Fruit fly (Drosophila melanogaster) whole organism, embryonic: Measurements from ENCODE around the gene Sytbeta.

Experiments
- Asciz ChIP-seq: fragments of 200-800 bp; sonication (Bioruptor generic); optimal IDR thresholded peaks from 2 replicates; lab custom pipeline; 2017; ENCODE audit warnings: missing biosample characterization, mild to moderate bottlenecking, missing genetic modification characterization, missing genetic modification reagents
- B-H1 ChIP-seq: fragments of 200-800 bp; sonication (Bioruptor generic); IDR thresholded peaks from 3 replicates; pipeline ENCODE4 v1.3.6; 2022; ENCODE audit warnings: missing biosample characterization, missing genetic modification characterization
- Bteb2 ChIP-seq: fragments of 200-800 bp; sonication (Bioruptor generic); optimal IDR thresholded peaks from 2 replicates; lab custom pipeline; 2016; ENCODE audit warnings: missing biosample characterization, missing genetic modification characterization
- CG10267 ChIP-seq: fragments of 200-800 bp; sonication (Bioruptor generic); optimal IDR thresholded peaks from 2 replicates; lab custom pipeline; 2018; ENCODE audit warnings: missing biosample characterization, mild to moderate bottlenecking, missing genetic modification characterization, moderate library complexity
- CG12391 ChIP-seq: fragments of 200-800 bp; sonication (Bioruptor generic); optimal IDR thresholded peaks from 3 replicates; lab custom pipeline; 2018; ENCODE audit warnings: missing biosample characterization, mild to moderate bottlenecking, missing genetic modification characterization, moderate library complexity
- CG14050 ChIP-seq: fragments of 200-800 bp; sonication (Bioruptor generic); IDR thresholded peaks from 3 replicates; pipeline ENCODE4 v1.3.6; 2022; ENCODE audit warnings: missing biosample characterization, missing genetic modification characterization
- CG14667 ChIP-seq: fragments of 200-800 bp; sonication (Bioruptor generic); IDR thresholded peaks from 2 replicates; pipeline ENCODE4 v1.3.6; 2022; ENCODE audit warnings: missing biosample characterization, missing genetic modification characterization
- CG17361 ChIP-seq: fragments of 200-800 bp; sonication (Bioruptor generic); IDR thresholded peaks from 3 replicates; pipeline ENCODE4 v1.3.6; 2022; ENCODE audit warnings: missing biosample characterization, missing genetic modification characterization
- CG1792 ChIP-seq: fragments of 200-800 bp; sonication (Bioruptor generic); optimal IDR thresholded peaks from 2 replicates; lab custom pipeline; 2016; ENCODE audit warnings: missing biosample characterization, missing genetic modification characterization
- CG2199 ChIP-seq: fragments of 200-800 bp; sonication (Bioruptor generic); IDR thresholded peaks from 3 replicates; pipeline ENCODE4 v1.3.6; 2022; ENCODE audit warnings: missing biosample characterization, missing genetic modification characterization
- CG2712 ChIP-seq: fragments of 200-800 bp; optimal IDR thresholded peaks from 3 replicates; lab custom pipeline; 2019; ENCODE audit warnings: missing biosample characterization, mild to moderate bottlenecking, missing genetic modification characterization, moderate library complexity
- CG3847 ChIP-seq: fragments of 200-800 bp; sonication (Bioruptor generic); IDR thresholded peaks from 2 replicates; pipeline ENCODE4 v1.3.6; 2022; ENCODE audit warnings: missing biosample characterization, missing genetic modification characterization
- CG8478 ChIP-seq: fragments of >200 bp; optimal IDR thresholded peaks from 2 replicates; lab custom pipeline; 2018
- Deaf1 ChIP-seq: fragments of 200-800 bp; optimal IDR thresholded peaks from 3 replicates; lab custom pipeline; 2019; ENCODE audit warnings: missing biosample characterization, mild to moderate bottlenecking, missing genetic modification characterization, moderate library complexity
- Doc2 ChIP-seq: fragments of 200-800 bp; sonication (Bioruptor generic); IDR thresholded peaks from 2 replicates; pipeline ENCODE4 v1.3.6; 2022; ENCODE audit warnings: missing biosample characterization, missing genetic modification characterization
- HLH54F ChIP-seq: fragments of 200-800 bp; sonication (Bioruptor generic); optimal IDR thresholded peaks from 3 replicates; lab custom pipeline; 2016; ENCODE audit warnings: missing biosample characterization, missing genetic modification characterization
- Nf-YB ChIP-seq: fragments of 200-800 bp; sonication (Bioruptor generic); optimal IDR thresholded peaks from 3 replicates; lab custom pipeline; 2019; ENCODE audit warnings: missing biosample characterization, mild to moderate bottlenecking, missing genetic modification characterization, moderate library complexity
- Nf-YC ChIP-seq: fragments of 200-800 bp; optimal IDR thresholded peaks from 3 replicates; lab custom pipeline; 2019; ENCODE audit warnings: missing biosample characterization, mild to moderate bottlenecking, missing genetic modification characterization, moderate library complexity
- Tbp ChIP-seq: fragments of >200 bp; optimal IDR thresholded peaks from 2 replicates; lab custom pipeline; 2018; ENCODE audit warnings: missing biosample characterization, missing genetic modification characterization
- ac ChIP-seq: fragments of 200-800 bp; sonication (Bioruptor generic); optimal IDR thresholded peaks from 3 replicates; lab custom pipeline; 2017; ENCODE audit warnings: missing biosample characterization, mild to moderate bottlenecking, missing genetic modification characterization
- cas ChIP-seq: fragments of 200-800 bp; sonication (Bioruptor generic); IDR thresholded peaks from 2 replicates; pipeline ENCODE4 v1.3.6; 2022; ENCODE audit warnings: missing biosample characterization, missing genetic modification characterization
- cato ChIP-seq: fragments of 200-800 bp; sonication (Bioruptor generic); optimal IDR thresholded peaks from 2 replicates; lab custom pipeline; 2016; ENCODE audit warnings: missing biosample characterization, missing genetic modification characterization, borderline replicate concordance
- cg ChIP-seq: fragments of 200-800 bp; sonication (Bioruptor generic); optimal IDR thresholded peaks from 3 replicates; lab custom pipeline; 2019; ENCODE audit warnings: missing biosample characterization, mild to moderate bottlenecking, missing genetic modification characterization, moderate library complexity
- chif ChIP-seq, 2 experiments: fragments of 200-800 bp; sonication (Bioruptor generic); optimal IDR thresholded peaks; 3 replicates each; lab custom pipeline; 2016; ENCODE audit warnings: missing biosample characterization in 2 of 2, missing genetic modification characterization in 2 of 2
- chm ChIP-seq: fragments of 200-800 bp; sonication (Bioruptor generic); IDR thresholded peaks from 2 replicates; pipeline ENCODE4 v1.3.6; 2022; ENCODE audit warnings: missing biosample characterization, missing genetic modification characterization
- eyg ChIP-seq: fragments of 200-800 bp; sonication (Bioruptor generic); optimal IDR thresholded peaks from 3 replicates; lab custom pipeline; 2016; ENCODE audit warnings: missing biosample characterization, missing genetic modification characterization
- fd102C ChIP-seq: fragments of 200-800 bp; sonication (Bioruptor generic); optimal IDR thresholded peaks from 2 replicates; lab custom pipeline; 2018; ENCODE audit warnings: missing biosample characterization, mild to moderate bottlenecking, missing genetic modification characterization, moderate library complexity
- fd96Cb ChIP-seq: fragments of 200-800 bp; sonication (Bioruptor generic); optimal IDR thresholded peaks from 2 replicates; lab custom pipeline; 2018; ENCODE audit warnings: missing biosample characterization, mild to moderate bottlenecking, missing genetic modification characterization, moderate library complexity
- fru ChIP-seq: fragments of >200 bp; optimal IDR thresholded peaks from 2 replicates; lab custom pipeline; 2017
- gcm ChIP-seq: fragments of 200-800 bp; sonication (Bioruptor generic); optimal IDR thresholded peaks from 2 replicates; lab custom pipeline; 2019; ENCODE audit warnings: missing biosample characterization, mild to moderate bottlenecking, missing genetic modification characterization, moderate library complexity
- grau ChIP-seq: fragments of 200-800 bp; optimal IDR thresholded peaks from 3 replicates; lab custom pipeline; 2019; ENCODE audit warnings: missing biosample characterization, mild to moderate bottlenecking, missing genetic modification characterization, moderate library complexity
- gsb ChIP-seq: fragments of 200-800 bp; sonication (Bioruptor generic); IDR thresholded peaks from 2 replicates; pipeline ENCODE4 v1.3.6; 2022; ENCODE audit warnings: missing biosample characterization, missing genetic modification characterization
- hth ChIP-seq: fragments of >200 bp; optimal IDR thresholded peaks from 2 replicates; lab custom pipeline; 2017; ENCODE audit warnings: inconsistent platforms
- insv ChIP-seq, 2 experiments: fragments of 200-800 bp; sonication (Bioruptor generic); optimal IDR thresholded peaks; 3 replicates each; lab custom pipeline; 2016 to 2018; ENCODE audit warnings: missing biosample characterization in 2 of 2, missing genetic modification characterization in 2 of 2
- kah ChIP-seq: fragments of 200-800 bp; sonication (Bioruptor generic); optimal IDR thresholded peaks from 2 replicates; lab custom pipeline; 2018; ENCODE audit warnings: missing biosample characterization, mild to moderate bottlenecking, missing genetic modification characterization
- kni ChIP-seq: fragments of 200-800 bp; sonication (Bioruptor generic); optimal IDR thresholded peaks from 3 replicates; lab custom pipeline; 2017; ENCODE audit warnings: mild to moderate bottlenecking, missing biosample characterization, missing genetic modification reagents, missing genetic modification characterization
- lbe ChIP-seq: fragments of 200-800 bp; sonication (Bioruptor generic); optimal IDR thresholded peaks from 2 replicates; lab custom pipeline; 2016; ENCODE audit warnings: missing biosample characterization, mild to moderate bottlenecking, missing genetic modification characterization
- nmo ChIP-seq: fragments of 200-800 bp; sonication (Bioruptor generic); optimal IDR thresholded peaks from 2 replicates; lab custom pipeline; 2018; ENCODE audit warnings: missing biosample characterization, mild to moderate bottlenecking, missing genetic modification characterization, moderate library complexity
- oc ChIP-seq: fragments of 200-800 bp; sonication (Bioruptor generic); optimal IDR thresholded peaks from 2 replicates; lab custom pipeline; 2018; ENCODE audit warnings: missing biosample characterization, mild to moderate bottlenecking, missing genetic modification characterization, moderate library complexity
- p53 ChIP-seq: fragments of 200-800 bp; sonication (Bioruptor generic); optimal IDR thresholded peaks from 2 replicates; lab custom pipeline; 2016; ENCODE audit warnings: missing biosample characterization, missing genetic modification characterization
- pan ChIP-seq, 4 experiments: fragments of >200 bp in 3 of 4; fragments of 200-800 bp in 1 of 4; sonication (Bioruptor generic) in 1 of 4; optimal IDR thresholded peaks in 3 of 4; IDR thresholded peaks in 1 of 4; 2 replicates each; pipeline versions ENCODE4 v1.3.6 to Lab custom; 2017 to 2022; ENCODE audit warnings: missing biosample characterization in 2 of 4, missing genetic modification characterization in 2 of 4, mixed read lengths in 1 of 4
- ranshi ChIP-seq: fragments of 200-800 bp; sonication (Bioruptor generic); IDR thresholded peaks from 2 replicates; pipeline ENCODE4 v1.3.6; 2022; ENCODE audit warnings: missing biosample characterization, missing genetic modification characterization
- repo ChIP-seq: fragments of 200-800 bp; sonication (Bioruptor generic); optimal IDR thresholded peaks from 2 replicates; lab custom pipeline; 2016; ENCODE audit warnings: missing biosample characterization, missing genetic modification characterization
- rib ChIP-seq: fragments of 200-800 bp; sonication (Bioruptor generic); IDR thresholded peaks from 2 replicates; pipeline ENCODE4 v1.3.6; 2022; ENCODE audit warnings: missing biosample characterization, missing genetic modification characterization
- sens ChIP-seq: fragments of 200-800 bp; sonication (Bioruptor generic); peaks from one replicate; lab custom pipeline; 2016; ENCODE audit warnings: missing biosample characterization, missing genetic modification characterization
- shn ChIP-seq: fragments of 200-800 bp; sonication (Bioruptor generic); optimal IDR thresholded peaks from 3 replicates; lab custom pipeline; 2016; ENCODE audit warnings: missing biosample characterization, missing genetic modification characterization
- sima ChIP-seq: fragments of 200-800 bp; sonication (Bioruptor generic); optimal IDR thresholded peaks from 2 replicates; lab custom pipeline; 2016; ENCODE audit warnings: missing biosample characterization, missing genetic modification characterization
- zen ChIP-seq: fragments of 200-800 bp; sonication (Bioruptor generic); optimal IDR thresholded peaks from 3 replicates; lab custom pipeline; 2018; ENCODE audit warnings: missing biosample characterization, mild to moderate bottlenecking, missing genetic modification characterization, moderate library complexity
- zfh2 ChIP-seq: fragments of 200-800 bp; sonication (Bioruptor generic); optimal IDR thresholded peaks from 2 replicates; lab custom pipeline; 2016; ENCODE audit warnings: missing biosample characterization, missing genetic modification characterization

The Sytbeta gene

dm6 chr3L:14971893-14972624, 92.7 kb downstream of the Sytbeta start (continued):
- TF ChIP-seq CG14667 (no peak), CG2712 (tag; lab: Kevin White, UChicago) (peak; percentile 16), CG3847 (GFP tag; lab: Robert Waterston, UW) (no peak), repo (GFP tag; lab: Kevin White, UChicago) (no peak), oc (tag; lab: Kevin White, UChicago) (peak; percentile 18), CG1792 (GFP tag; lab: Kevin White, UChicago) (no peak), ranshi (no peak), CG10267 (tag; lab: Kevin White, UChicago) (peak; percentile 6), cato (GFP tag; lab: Kevin White, UChicago) (no peak), shn (peak; percentile 35), kni (peak; percentile 86), Doc2 (GFP tag; lab: Robert Waterston, UW) (no peak), fd96Cb (tag; lab: Kevin White, UChicago) (peak; percentile 8), B-H1 (no peak), cas (GFP tag; lab: Robert Waterston, UW) (no peak), Asciz (no peak), grau (tag; lab: Kevin White, UChicago) (peak; percentile 99), hth (peak; percentile 96), gsb (GFP tag; lab: Robert Waterston, UW) (no peak), CG12391 (tag; lab: Kevin White, UChicago) (peak; percentile 41), chif (GFP tag; optimal IDR thresholded peaks at IDR 0.05; lab: Kevin White, UChicago) (peak in 1 of 2 experiments; percentile 65), cg (GFP tag; lab: Kevin White, UChicago) (no peak), Nf-YB (GFP tag; lab: Kevin White, UChicago) (peak; percentile 89)

dm6 chr3L:14970213-14970612, 94.6 kb downstream of the Sytbeta start:
- TF ChIP-seq sima (GFP tag; lab: Kevin White, UChicago) (no peak), lbe (GFP tag; lab: Kevin White, UChicago) (no peak), zen (peak; percentile 48), sens (peak; percentile 36), insv (GFP tag; optimal IDR thresholded peaks at IDR 0.05; lab: Kevin White, UChicago) (peak in 1 of 2 experiments; percentile 98), gcm (GFP tag; lab: Kevin White, UChicago) (peak; percentile 9)

dm6 chr3L:14969171-14969570, 95.6 kb downstream of the Sytbeta start, which contains the start of gene Tom:
TSS of gene Tom (plus strand) at chr3L:14969344.
- TF ChIP-seq Nf-YC (peak; percentile 93), zfh2 (GFP tag; lab: Kevin White, UChicago) (no peak), Bteb2 (GFP tag; lab: Kevin White, UChicago) (no peak), Tbp (GFP tag; lab: Kevin White, UChicago) (peak; percentile 92), CG17361 (GFP tag; lab: Robert Waterston, UW) (no peak), ac (peak; percentile 33), nmo (GFP tag; lab: Kevin White, UChicago) (no peak), lbe (GFP tag; lab: Kevin White, UChicago) (peak; percentile 10), Deaf1 (tag; lab: Kevin White, UChicago) (peak; percentile 13), chm (peak; percentile 84; the same call in 1 of the 2 replicates), HLH54F (GFP tag; lab: Kevin White, UChicago) (no peak), kni (peak; percentile 98), fd102C (GFP tag; lab: Kevin White, UChicago) (peak; percentile 50), CG2199 (GFP tag; lab: Robert Waterston, UW) (peak; percentile 59; the same call in 1 of the 3 replicates), eyg (GFP tag; lab: Kevin White, UChicago) (no peak), Nf-YB (GFP tag; lab: Kevin White, UChicago) (peak; percentile 96), kah (GFP tag; lab: Kevin White, UChicago) (peak; percentile 99), pan (optimal IDR thresholded peaks at IDR 0.05; lab: Kevin White, UChicago) (no peak), pan (GFP tag; optimal IDR thresholded peaks at IDR 0.05 in 1 of 2, IDR thresholded peaks at IDR 0.05 in 1 of 2) (no peak), rib (GFP tag; lab: Robert Waterston, UW) (0 out of 2 replicates have a peak, but pooled peaks have one; percentile 44), p53 (GFP tag; lab: Kevin White, UChicago) (peak; percentile 83), fru (no peak), CG14050 (GFP tag; lab: Robert Waterston, UW) (no peak), CG8478 (lab: Kevin White, UChicago) (no peak)
